Fruit fly (Drosophila melanogaster): ENCODE data around the gene CG12112.
A peak's percentile ranks its signal among the peaks of the same experiment; 100 is the strongest.

The CG12112 gene

DNA sequence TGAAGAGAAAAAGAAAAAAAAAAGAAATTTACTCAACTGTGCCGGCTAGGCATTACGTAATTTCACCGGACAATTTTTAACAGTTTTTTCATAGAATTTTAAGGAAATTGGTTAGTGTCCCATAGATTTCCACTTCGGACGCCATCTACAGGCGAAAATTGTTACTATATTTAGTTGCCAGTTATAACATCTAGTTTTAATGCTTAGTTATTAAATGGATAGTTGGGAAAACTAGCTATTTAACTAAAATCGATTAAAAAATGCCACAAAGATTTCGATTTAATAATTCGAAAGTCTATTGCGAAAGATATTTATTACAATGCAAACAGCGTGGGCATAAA, 25.7 kb downstream of the CG12112 start:
- TF ChIP-seq CG14655 (GFP tag; optimal IDR thresholded peaks at IDR 0.05) = no peak
- TF ChIP-seq CG4496 (GFP tag; IDR thresholded peaks at IDR 0.05) = no peak

DNA sequence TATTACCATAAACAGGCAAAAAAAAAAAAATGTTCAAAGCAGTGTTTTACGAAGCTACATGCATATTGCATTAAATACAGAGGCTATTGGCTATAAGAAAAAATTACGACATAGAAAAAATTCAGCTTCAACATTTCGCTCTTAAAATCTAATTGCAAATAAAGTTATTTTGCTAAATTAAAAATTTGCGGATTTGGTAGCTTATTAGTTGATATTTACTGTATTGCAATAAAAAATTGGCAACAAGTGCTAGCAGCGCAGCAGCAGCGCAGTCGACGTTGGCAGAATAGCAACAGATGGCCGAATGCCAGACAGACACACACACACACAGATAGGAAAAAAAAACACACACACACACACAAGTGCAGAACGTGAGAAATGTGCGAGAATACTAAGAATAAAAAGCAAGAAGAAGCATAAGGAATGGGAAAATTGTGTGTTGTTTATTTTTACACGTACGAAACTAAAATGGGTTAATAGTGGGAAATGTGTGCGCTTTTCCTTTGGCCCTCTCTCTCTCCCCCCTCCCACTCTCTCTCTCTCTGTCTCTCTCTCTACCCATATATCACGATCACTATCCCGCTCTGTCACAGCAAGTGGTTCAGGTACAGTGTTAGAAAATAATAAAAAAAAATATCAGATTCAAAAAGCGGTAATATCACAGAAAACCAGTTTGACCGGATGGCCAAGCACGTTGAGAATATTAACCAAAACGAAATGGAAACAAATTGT, 26.2 kb downstream of the CG12112 start:
- peak; percentile 17; the same call in 1 of the 3 replicates for TF ChIP-seq fd96Ca (GFP tag; IDR thresholded peaks at IDR 0.05)
- peak; percentile 91 for TF ChIP-seq CG4496 (GFP tag; IDR thresholded peaks at IDR 0.05)
- no peak for TF ChIP-seq CG34367 (tag; optimal IDR thresholded peaks at IDR 0.05)
- peak; percentile 90 for TF ChIP-seq Ets98B (GFP tag; IDR thresholded peaks at IDR 0.05)
- peak; percentile 3 for TF ChIP-seq CG17806 (tag; optimal IDR thresholded peaks at IDR 0.05)
- no peak for TF ChIP-seq CG15710 (tag; optimal IDR thresholded peaks at IDR 0.05)
- peak; percentile 72 for TF ChIP-seq CG14655 (GFP tag; optimal IDR thresholded peaks at IDR 0.05)
- TF ChIP-seq CG9948 (tag; optimal IDR thresholded peaks at IDR 0.05) = no peak
- TF ChIP-seq CG32121 (GFP tag; IDR thresholded peaks at IDR 0.05) = peak; percentile 92
- TF ChIP-seq CG12605 (GFP tag; IDR thresholded peaks at IDR 0.05) = peak; percentile 67
- peak; percentile 1 for TF ChIP-seq Pif1A (GFP tag; optimal IDR thresholded peaks at IDR 0.05)
- TF ChIP-seq rn (GFP tag; IDR thresholded peaks at IDR 0.05) = peak; percentile 72; the same call in 1 of the 2 replicates
- peak; percentile 74 for TF ChIP-seq CG8301 (tag; optimal IDR thresholded peaks at IDR 0.05)
- TF ChIP-seq CG8159 (tag; optimal IDR thresholded peaks at IDR 0.05) = no peak
- no peak for TF ChIP-seq CG13204 (GFP tag; optimal IDR thresholded peaks at IDR 0.05)

DNA sequence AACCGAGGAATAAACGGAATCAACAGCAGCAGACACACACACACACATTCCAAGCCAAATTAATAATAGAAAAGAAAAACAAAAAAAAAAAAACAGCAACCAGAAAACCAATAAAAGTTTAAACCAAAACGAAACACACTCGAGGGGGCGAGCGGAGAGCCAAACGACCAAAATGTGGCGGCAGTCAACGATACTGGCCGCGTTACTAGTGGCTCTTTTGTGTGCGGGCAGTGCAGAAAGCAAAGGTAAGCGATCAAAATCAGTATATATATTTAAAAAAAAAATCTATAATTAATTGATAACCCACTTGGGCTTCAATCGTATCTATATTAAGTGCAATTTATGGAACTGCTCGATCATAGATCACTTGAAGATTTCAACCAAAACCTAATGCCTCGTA, 28.2 kb downstream of the CG12112 start:
- TF ChIP-seq CG17806 (tag; optimal IDR thresholded peaks at IDR 0.05) = no peak
- no peak for TF ChIP-seq rn (GFP tag; IDR thresholded peaks at IDR 0.05)
- no peak for TF ChIP-seq Snoo (tag; optimal IDR thresholded peaks at IDR 0.05)
- no peak for TF ChIP-seq EcR (GFP tag; optimal IDR thresholded peaks at IDR 0.05)
- TF ChIP-seq CG12605 (GFP tag; IDR thresholded peaks at IDR 0.05) = no peak
- no peak for TF ChIP-seq CG8301 (tag; optimal IDR thresholded peaks at IDR 0.05)
- TF ChIP-seq Ets98B (GFP tag; IDR thresholded peaks at IDR 0.05) = peak; percentile 13; the same call in 1 of the 2 replicates
- TF ChIP-seq CG4496 (GFP tag; IDR thresholded peaks at IDR 0.05) = no peak

DNA sequence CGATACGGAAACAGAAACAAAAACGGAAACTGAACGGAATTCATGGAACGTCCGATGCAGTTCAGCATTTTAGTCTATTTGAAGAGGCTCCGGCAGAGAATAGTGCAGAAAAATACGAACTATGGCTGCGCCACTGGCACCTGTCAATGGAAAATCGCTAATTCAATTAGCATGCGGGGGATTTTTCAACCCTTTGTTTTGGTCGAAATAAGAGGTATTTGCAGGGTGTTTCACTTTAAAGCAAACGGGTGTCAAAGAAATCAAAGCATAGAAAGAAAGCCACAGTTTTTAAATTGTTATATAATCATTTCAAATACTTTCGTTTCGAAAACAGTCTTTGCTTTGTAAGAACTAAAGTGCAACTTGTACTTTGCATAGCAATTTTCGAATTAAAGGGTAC, 30.4 kb downstream of the CG12112 start, which contains the start of gene PIP82:
Gene PIP82, minus strand, starts transcription at position 101 of the 400 bp plus-strand sequence.
- TF ChIP-seq EcR (GFP tag; optimal IDR thresholded peaks at IDR 0.05) = no peak
- TF ChIP-seq CG14655 (GFP tag; optimal IDR thresholded peaks at IDR 0.05) = no peak
- TF ChIP-seq CG8301 (tag; optimal IDR thresholded peaks at IDR 0.05) = no peak
- TF ChIP-seq CG10348 (GFP tag; IDR thresholded peaks at IDR 0.05) = no peak
- no peak for TF ChIP-seq Pif1B (GFP tag; optimal IDR thresholded peaks at IDR 0.05)
- no peak for TF ChIP-seq Snoo (tag; optimal IDR thresholded peaks at IDR 0.05)
- no peak for TF ChIP-seq Pif1A (GFP tag; optimal IDR thresholded peaks at IDR 0.05)
- TF ChIP-seq gl (tag; optimal IDR thresholded peaks at IDR 0.05) = no peak
- TF ChIP-seq CG8159 (tag; optimal IDR thresholded peaks at IDR 0.05) = no peak
- no peak for TF ChIP-seq CG9948 (tag; optimal IDR thresholded peaks at IDR 0.05)
- TF ChIP-seq CG4496 (GFP tag; IDR thresholded peaks at IDR 0.05) = no peak
- no peak for TF ChIP-seq CG17806 (tag; optimal IDR thresholded peaks at IDR 0.05)
- no peak for TF ChIP-seq Ets98B (GFP tag; IDR thresholded peaks at IDR 0.05)
- no peak for TF ChIP-seq CG12605 (GFP tag; IDR thresholded peaks at IDR 0.05)
- no peak for TF ChIP-seq D1 (tag; optimal IDR thresholded peaks at IDR 0.05)
- no peak for TF ChIP-seq CG34367 (tag; optimal IDR thresholded peaks at IDR 0.05)
- no peak for TF ChIP-seq rn (GFP tag; IDR thresholded peaks at IDR 0.05)
- TF ChIP-seq CG32121 (GFP tag; IDR thresholded peaks at IDR 0.05) = no peak
- no peak for TF ChIP-seq CG15710 (tag; optimal IDR thresholded peaks at IDR 0.05)
- no peak for TF ChIP-seq fd96Ca (GFP tag; IDR thresholded peaks at IDR 0.05)

DNA sequence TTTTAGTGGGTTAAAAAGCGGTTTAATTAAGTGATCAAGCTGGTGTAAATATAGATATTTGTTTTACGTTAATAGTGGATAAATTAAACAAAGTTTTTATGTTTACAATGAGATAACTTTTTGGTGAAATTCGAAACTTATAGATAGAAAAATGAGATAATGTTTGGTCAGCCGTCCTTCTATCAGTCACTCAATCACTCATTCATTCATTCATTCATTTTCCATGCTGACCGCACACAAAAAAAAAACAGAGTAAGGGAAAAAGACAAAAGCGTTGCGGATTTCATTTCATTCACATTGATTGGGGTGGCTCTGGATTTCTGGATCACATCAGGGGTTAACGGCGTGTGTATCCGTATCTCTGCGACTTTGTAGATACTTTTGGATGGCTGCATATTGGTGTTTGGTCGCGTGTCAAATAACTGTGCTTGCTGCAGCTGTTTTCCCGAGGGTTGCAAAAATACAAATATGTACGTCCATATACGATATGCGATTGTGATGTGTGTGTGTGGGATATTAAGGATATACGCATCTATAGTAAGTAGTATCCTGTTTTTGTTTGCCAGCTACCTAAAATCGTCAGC, 36.3 kb downstream of the CG12112 start:
- no peak for TF ChIP-seq Ets98B (GFP tag; IDR thresholded peaks at IDR 0.05)
- no peak for TF ChIP-seq Snoo (tag; optimal IDR thresholded peaks at IDR 0.05)
- no peak for TF ChIP-seq CG4496 (GFP tag; IDR thresholded peaks at IDR 0.05)
- no peak for TF ChIP-seq CG32121 (GFP tag; IDR thresholded peaks at IDR 0.05)
- no peak for TF ChIP-seq CG8159 (tag; optimal IDR thresholded peaks at IDR 0.05)
- no peak for TF ChIP-seq Pif1A (GFP tag; optimal IDR thresholded peaks at IDR 0.05)
- TF ChIP-seq gl (tag; optimal IDR thresholded peaks at IDR 0.05) = no peak
- no peak for TF ChIP-seq D1 (tag; optimal IDR thresholded peaks at IDR 0.05)
- TF ChIP-seq EcR (GFP tag; optimal IDR thresholded peaks at IDR 0.05) = no peak
- TF ChIP-seq CG8301 (tag; optimal IDR thresholded peaks at IDR 0.05) = no peak
- TF ChIP-seq CG13204 (GFP tag; optimal IDR thresholded peaks at IDR 0.05) = no peak
- TF ChIP-seq CG9948 (tag; optimal IDR thresholded peaks at IDR 0.05) = no peak
- no peak for TF ChIP-seq CG34367 (tag; optimal IDR thresholded peaks at IDR 0.05)
- TF ChIP-seq CG10348 (GFP tag; IDR thresholded peaks at IDR 0.05) = no peak
- TF ChIP-seq rn (GFP tag; IDR thresholded peaks at IDR 0.05) = no peak
- TF ChIP-seq CG12605 (GFP tag; IDR thresholded peaks at IDR 0.05) = no peak
- no peak for TF ChIP-seq Pif1B (GFP tag; optimal IDR thresholded peaks at IDR 0.05)

DNA sequence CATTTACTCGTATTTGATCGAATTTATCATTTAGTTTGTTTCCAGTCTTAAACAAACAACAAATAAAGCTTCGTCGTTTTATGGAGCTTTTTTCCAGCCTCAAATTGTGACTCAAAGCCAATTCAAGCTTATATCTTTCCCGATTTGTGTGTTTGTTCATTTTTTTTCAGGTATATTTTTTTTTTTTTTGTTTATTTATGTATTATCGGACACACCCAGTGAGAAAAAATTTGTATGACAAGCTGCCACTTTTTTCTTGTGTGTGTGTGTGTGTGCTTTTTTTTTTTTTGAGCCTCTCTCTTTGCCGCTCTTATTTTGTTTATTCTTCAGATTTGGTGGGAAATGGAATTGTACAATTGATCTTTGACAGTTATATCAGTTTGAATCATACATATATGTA, 37.5 kb downstream of the CG12112 start:
- TF ChIP-seq CG8301 (tag; optimal IDR thresholded peaks at IDR 0.05) (no peak), CG34367 (tag; optimal IDR thresholded peaks at IDR 0.05) (no peak), CG4496 (GFP tag; IDR thresholded peaks at IDR 0.05) (no peak), Pif1A (GFP tag; optimal IDR thresholded peaks at IDR 0.05) (peak; percentile 8), CG32121 (GFP tag; IDR thresholded peaks at IDR 0.05) (peak; percentile 30; the same call in 1 of the 2 replicates)

Data from whole organism, pupa.